Fruit fly (Drosophila melanogaster): Measurements from ENCODE around the gene Obp18a.

Obp18a gene

DNA sequence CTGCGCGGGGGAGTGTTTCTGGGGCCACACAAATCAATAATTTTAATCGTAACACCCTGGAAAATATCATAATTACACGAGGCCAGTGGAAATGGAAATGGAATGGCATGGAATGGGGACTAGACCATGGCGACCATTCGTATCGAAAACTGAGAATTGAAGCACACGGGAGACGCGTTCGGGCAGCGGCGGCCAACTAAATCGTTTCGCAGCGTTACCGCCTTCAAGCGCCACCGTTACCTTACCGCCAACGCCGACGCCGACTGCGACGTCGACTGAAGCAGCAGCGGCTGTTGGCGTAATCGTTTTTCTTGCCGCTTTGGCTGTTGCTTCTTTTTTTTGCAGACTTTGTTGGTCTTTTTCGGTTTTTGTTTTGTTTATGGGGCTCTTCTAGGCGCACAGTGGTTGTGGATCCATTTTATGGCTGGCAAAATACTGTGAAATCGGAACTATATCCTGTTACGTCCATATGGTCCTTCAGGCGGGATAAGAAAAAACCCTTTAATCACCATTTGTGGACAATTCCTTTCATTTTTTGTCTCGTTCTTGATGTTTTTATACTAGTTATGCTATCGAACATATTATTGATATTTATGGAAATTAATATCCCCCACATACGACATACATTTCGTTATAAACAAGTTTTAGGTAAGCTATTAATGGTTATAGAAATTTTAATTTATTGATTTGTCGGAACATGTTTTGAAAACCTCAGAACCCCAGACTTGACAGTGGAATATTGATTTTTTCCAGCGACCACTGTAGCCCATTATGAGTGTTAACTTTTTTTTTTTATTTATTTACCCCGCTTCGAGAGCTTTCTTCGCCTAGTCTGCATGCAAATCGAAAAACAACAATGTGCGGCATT, 29.7 kb upstream of the Obp18a start (continued):
- TF ChIP-seq gfzf (GFP tag; optimal IDR thresholded peaks at IDR 0.05) (no peak), cg (GFP tag; optimal IDR thresholded peaks at IDR 0.05) (no peak), Hr78 (GFP tag; optimal IDR thresholded peaks at IDR 0.05) (no peak), CG14860 (GFP tag; IDR thresholded peaks at IDR 0.05; ENCODE audit: partially characterized antibody) (no peak), CG13775 (GFP tag; optimal IDR thresholded peaks at IDR 0.05) (no peak), Dek (tag; optimal IDR thresholded peaks at IDR 0.05) (no peak), cas (GFP tag; IDR thresholded peaks at IDR 0.05) (no peak), CG34422 (GFP tag; IDR thresholded peaks at IDR 0.05) (no peak), repo (GFP tag; optimal IDR thresholded peaks at IDR 0.05) (no peak), CG4404 (GFP tag; IDR thresholded peaks at IDR 0.05) (no peak), CG12769 (tag; optimal IDR thresholded peaks at IDR 0.05) (peak; percentile 47), crol (GFP tag; IDR thresholded peaks at IDR 0.05) (peak; percentile 52; the same call in 1 of the 2 replicates), Ada2b (GFP tag; IDR thresholded peaks at IDR 0.05) (no peak), Atf-2 (GFP tag; optimal IDR thresholded peaks at IDR 0.05) (no peak), CG17361 (GFP tag; IDR thresholded peaks at IDR 0.05) (0 out of 3 replicates have a peak, but pooled peaks have one; percentile 23), ATbp (GFP tag; optimal IDR thresholded peaks at IDR 0.05) (peak; percentile 19), BEAF-32 (GFP tag; optimal IDR thresholded peaks at IDR 0.05) (no peak), CG14441 (GFP tag; IDR thresholded peaks at IDR 0.05) (no peak), CG30403 (GFP tag; optimal IDR thresholded peaks at IDR 0.05) (peak; percentile 2), Elba2 (GFP tag; optimal IDR thresholded peaks at IDR 0.05) (no peak), D19A (tag; optimal IDR thresholded peaks at IDR 0.05) (no peak), CG4820 (GFP tag; optimal IDR thresholded peaks at IDR 0.05) (no peak), CHES-1-like (GFP tag; optimal IDR thresholded peaks at IDR 0.05) (no peak), CG4360 (GFP tag; IDR thresholded peaks at IDR 0.05) (no peak), CG7745 (tag; optimal IDR thresholded peaks at IDR 0.05) (no peak), hb (GFP tag; IDR thresholded peaks at IDR 0.05; ENCODE audit: partially characterized antibody) (no peak), Usf (GFP tag; optimal IDR thresholded peaks at IDR 0.05) (no peak), Xrp1 (GFP tag; IDR thresholded peaks at IDR 0.05) (no peak), Doc3 (GFP tag; IDR thresholded peaks at IDR 0.05; ENCODE audit: partially characterized antibody) (no peak), Aef1 (GFP tag; IDR thresholded peaks at IDR 0.05) (no peak), en (GFP tag; optimal IDR thresholded peaks at IDR 0.05) (no peak), Gsc (GFP tag; IDR thresholded peaks at IDR 0.05) (no peak), CG10959 (GFP tag; IDR thresholded peaks at IDR 0.05) (no peak), CG31365 (tag; optimal IDR thresholded peaks at IDR 0.05) (no peak), trh (GFP tag; optimal IDR thresholded peaks at IDR 0.05) (no peak), CG11093 (GFP tag; IDR thresholded peaks at IDR 0.05) (no peak), ac (GFP tag; optimal IDR thresholded peaks at IDR 0.05) (no peak), unc-4 (GFP tag; IDR thresholded peaks at IDR 0.05; ENCODE audit: partially characterized antibody) (no peak), maf-S (GFP tag; optimal IDR thresholded peaks at IDR 0.05) (no peak), HmgD (GFP tag; optimal IDR thresholded peaks at IDR 0.05) (no peak), CG17912 (GFP tag; optimal IDR thresholded peaks at IDR 0.05) (no peak), Oaz (GFP tag; IDR thresholded peaks at IDR 0.05) (no peak), Rx (GFP tag; IDR thresholded peaks at IDR 0.05) (no peak), pzg (GFP tag; optimal IDR thresholded peaks at IDR 0.05) (no peak), CG6654 (GFP tag; optimal IDR thresholded peaks at IDR 0.05) (no peak), Hr3 (GFP tag; optimal IDR thresholded peaks at IDR 0.05) (no peak), CG5245 (GFP tag; optimal IDR thresholded peaks at IDR 0.05) (no peak), CG2199 (GFP tag; IDR thresholded peaks at IDR 0.05) (no peak), MBD-R2 (GFP tag; IDR thresholded peaks at IDR 0.05) (no peak), CG2120 (GFP tag; optimal IDR thresholded peaks at IDR 0.05) (peak; percentile 47)
